In the genomic region with DNA sequence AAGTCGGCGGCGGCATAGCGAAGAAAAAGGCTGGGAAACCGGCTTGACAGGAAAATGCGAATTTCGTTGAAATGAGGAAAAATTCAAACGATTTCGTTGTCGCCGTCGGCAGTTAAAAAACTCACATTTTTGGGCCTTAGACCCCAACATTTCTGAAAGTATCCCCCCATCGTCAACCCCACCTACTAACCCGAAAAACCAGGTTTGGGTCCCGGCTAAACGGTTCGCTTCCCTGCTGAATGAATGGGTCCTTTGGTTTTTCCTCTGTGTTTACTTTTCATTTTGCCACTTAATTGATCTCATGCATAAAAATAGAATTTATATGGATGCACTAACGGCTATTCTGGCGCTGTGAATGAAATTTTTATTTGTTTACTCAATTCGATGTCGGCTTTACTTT, we compare ENCODE assay signal across 3 fruit fly cellular contexts.
TF ChIP-seq lines count a peak whose summit lies in the region.

No protein-coding gene starts in this region.

- peak; percentile 55 for TF ChIP-seq CTCF in whole organism, embryonic (GFP tag; optimal IDR thresholded peaks at IDR 0.05; lab: Kevin White, UChicago)

TF ChIP-seq in whole organism, embryonic, 481 proteins besides CTCF, POLR2A, EP300 and RAD21:
- no peak for TF ChIP-seq ham (GFP tag; IDR thresholded peaks at IDR 0.05; lab: Robert Waterston, UW)
- TF ChIP-seq pita (GFP tag; optimal IDR thresholded peaks at IDR 0.05; lab: Kevin White, UChicago) = peak; percentile 26
- TF ChIP-seq Mes4 (GFP tag; optimal IDR thresholded peaks at IDR 0.05; lab: Kevin White, UChicago) = no peak
- TF ChIP-seq CG11093 (GFP tag; IDR thresholded peaks at IDR 0.05; lab: Robert Waterston, UW) = 0 out of 3 replicates have a peak, but pooled peaks have one; percentile 8
- peak; percentile 84 for TF ChIP-seq CG11504 (tag; optimal IDR thresholded peaks at IDR 0.05; lab: Kevin White, UChicago)
- no peak for TF ChIP-seq en (GFP tag; optimal IDR thresholded peaks at IDR 0.05; lab: Kevin White, UChicago)
- no peak for TF ChIP-seq al (GFP tag; IDR thresholded peaks at IDR 0.05; lab: Robert Waterston, UW)
- 0 out of 2 replicates have a peak, but pooled peaks have one; percentile 5 for TF ChIP-seq Drgx (GFP tag; IDR thresholded peaks at IDR 0.05; lab: Robert Waterston, UW)
- no peak for TF ChIP-seq CG13894 (tag; optimal IDR thresholded peaks at IDR 0.05; lab: Kevin White, UChicago)
- TF ChIP-seq Atf-2 (GFP tag; optimal IDR thresholded peaks at IDR 0.05; lab: Kevin White, UChicago) = no peak
- TF ChIP-seq lbe (GFP tag; optimal IDR thresholded peaks at IDR 0.05; lab: Kevin White, UChicago) = no peak
- TF ChIP-seq CG34376 (GFP tag; optimal IDR thresholded peaks at IDR 0.05; lab: Kevin White, UChicago) = no peak
- no peak for TF ChIP-seq ken (GFP tag; IDR thresholded peaks at IDR 0.05; lab: Robert Waterston, UW)
- peak; percentile 9 for TF ChIP-seq stwl (tag; optimal IDR thresholded peaks at IDR 0.05; lab: Kevin White, UChicago)
- no peak for TF ChIP-seq Ada2b (GFP tag; IDR thresholded peaks at IDR 0.05; lab: Robert Waterston, UW)
- TF ChIP-seq abd-A (tag; optimal IDR thresholded peaks at IDR 0.05; lab: Kevin White, UChicago) = no peak
- no peak for TF ChIP-seq zen2 (GFP tag; IDR thresholded peaks at IDR 0.05; lab: Robert Waterston, UW; ENCODE audit: partially characterized antibody)
- no peak for TF ChIP-seq Usf (GFP tag; optimal IDR thresholded peaks at IDR 0.05; lab: Kevin White, UChicago)
- TF ChIP-seq CG2199 (GFP tag; IDR thresholded peaks at IDR 0.05; lab: Robert Waterston, UW) = 0 out of 3 replicates have a peak, but pooled peaks have one; percentile 78
TF ChIP-seq in whole organism, embryonic: peak in this region for 6.

TF ChIP-seq in whole organism, prepupa, 60 proteins besides CTCF, POLR2A, EP300 and RAD21:
- no peak for TF ChIP-seq CG10631 (GFP tag; optimal IDR thresholded peaks at IDR 0.05; lab: Kevin White, UChicago)
- TF ChIP-seq Smox (GFP tag; optimal IDR thresholded peaks at IDR 0.05; lab: Kevin White, UChicago) = no peak
- no peak for TF ChIP-seq Sox15 (GFP tag; optimal IDR thresholded peaks at IDR 0.05; lab: Kevin White, UChicago)
- 0 out of 3 replicates have a peak, but pooled peaks have one; percentile 30 for TF ChIP-seq CG8119 (GFP tag; IDR thresholded peaks at IDR 0.05; lab: Robert Waterston, UW)

TF ChIP-seq in whole organism, pupa, 21 proteins besides CTCF, POLR2A, EP300 and RAD21:
- TF ChIP-seq Pif1A (GFP tag; optimal IDR thresholded peaks at IDR 0.05; lab: Kevin White, UChicago) (no peak), CG8301 (tag; optimal IDR thresholded peaks at IDR 0.05; lab: Kevin White, UChicago) (no peak), CG9948 (tag; optimal IDR thresholded peaks at IDR 0.05; lab: Kevin White, UChicago) (no peak), fd96Ca (GFP tag; IDR thresholded peaks at IDR 0.05; lab: Robert Waterston, UW) (0 out of 3 replicates have a peak, but pooled peaks have one; percentile 15), Pif1B (GFP tag; optimal IDR thresholded peaks at IDR 0.05; lab: Kevin White, UChicago) (no peak), rn (GFP tag; IDR thresholded peaks at IDR 0.05; lab: Robert Waterston, UW) (no peak), CG15710 (tag; optimal IDR thresholded peaks at IDR 0.05; lab: Kevin White, UChicago) (no peak), CG17806 (tag; optimal IDR thresholded peaks at IDR 0.05; lab: Kevin White, UChicago) (no peak), CG32121 (GFP tag; IDR thresholded peaks at IDR 0.05; lab: Robert Waterston, UW) (no peak)
TF ChIP-seq in whole organism, pupa: peak in this region for 1.
